Worm (Caenorhabditis elegans): ENCODE results near the gene sorb-1.

DNA sequence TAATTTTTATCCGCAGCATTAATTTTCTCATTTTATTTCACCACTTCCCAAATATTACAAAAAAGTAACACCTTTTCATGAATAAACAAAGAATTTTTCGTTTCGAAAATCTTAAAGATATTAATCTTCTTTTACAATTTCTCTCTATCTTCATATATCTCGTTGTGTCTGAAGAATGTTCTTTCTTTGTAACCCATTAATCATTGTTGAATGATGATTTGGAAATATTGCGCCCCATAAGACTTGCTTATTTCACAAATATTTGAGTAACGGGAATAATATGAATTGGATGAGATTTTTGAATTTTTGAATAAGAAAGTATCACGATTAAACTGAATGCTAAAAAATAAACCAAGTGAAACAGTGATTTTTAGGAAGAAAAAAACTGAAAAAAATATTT is 29.1 kb upstream of the sorb-1 start:
- TF ChIP-seq ref-1 (GFP tag; conservative IDR thresholded peaks at IDR 0.05) (no peak), ztf-29 (GFP tag; IDR thresholded peaks at IDR 0.05) (no peak), T22C8.4 (GFP tag; IDR thresholded peaks at IDR 0.05) (no peak), flt-1 (GFP tag; IDR thresholded peaks at IDR 0.05) (no peak), cog-1 (tag; optimal IDR thresholded peaks at IDR 0.05) (no peak), med-1 (GFP tag; optimal IDR thresholded peaks at IDR 0.05; ENCODE audit: insufficient read depth) (no peak)

All from whole organism, midembryonic.